Fruit fly (Drosophila melanogaster): ENCODE measurements around the gene Poxm.
A peak's percentile ranks its signal among the peaks of the same experiment; 100 is the strongest.

The Poxm gene

dm6 chr3R:8333768-8334470, at the start of gene Poxm (continued):
- peak; percentile 86 for TF ChIP-seq ind (GFP tag; optimal IDR thresholded peaks at IDR 0.05)
- peak; percentile 77 for TF ChIP-seq kah (GFP tag; optimal IDR thresholded peaks at IDR 0.05)
- no peak for TF ChIP-seq CrebB (tag; optimal IDR thresholded peaks at IDR 0.05)
- peak; percentile 66 for TF ChIP-seq CG11696 (GFP tag; IDR thresholded peaks at IDR 0.05)
- TF ChIP-seq z (GFP tag; IDR thresholded peaks at IDR 0.05), result peak; percentile 7; the same call in 1 of the 3 replicates
- TF ChIP-seq sd (tag; optimal IDR thresholded peaks at IDR 0.05), result peak; percentile 82
- TF ChIP-seq CG7987 (GFP tag; optimal IDR thresholded peaks at IDR 0.05), result peak; percentile 55
- TF ChIP-seq YL-1 (GFP tag; optimal IDR thresholded peaks at IDR 0.05), result peak; percentile 21
- peak; percentile 18 for TF ChIP-seq CG34376 (GFP tag; optimal IDR thresholded peaks at IDR 0.05)
- TF ChIP-seq B-H2 (GFP tag; optimal IDR thresholded peaks at IDR 0.05), result peak; percentile 39
- no peak for TF ChIP-seq da (GFP tag; optimal IDR thresholded peaks at IDR 0.05)
- peak; percentile 75 for TF ChIP-seq CG8281 (tag; optimal IDR thresholded peaks at IDR 0.05)
- peak; percentile 91 for TF ChIP-seq dmrt11E (tag; optimal IDR thresholded peaks at IDR 0.05)
- peak; percentile 46 for TF ChIP-seq hth (optimal IDR thresholded peaks at IDR 0.05)
- no peak for TF ChIP-seq grn (GFP tag; optimal IDR thresholded peaks at IDR 0.05)
- TF ChIP-seq tin (GFP tag; optimal IDR thresholded peaks at IDR 0.05), result peak; percentile 89
- peak; percentile 87 for TF ChIP-seq Dek (tag; optimal IDR thresholded peaks at IDR 0.05)
- no peak for TF ChIP-seq sna (GFP tag; IDR thresholded peaks at IDR 0.05; ENCODE audit: partially characterized antibody)
- peak; percentile 87 for TF ChIP-seq sug (tag; optimal IDR thresholded peaks at IDR 0.05)
- TF ChIP-seq CG8765 (GFP tag; IDR thresholded peaks at IDR 0.05), result peak; percentile 82
- peak; percentile 82; the same call in 1 of the 2 replicates for TF ChIP-seq CG32767 (GFP tag; IDR thresholded peaks at IDR 0.05)
- TF ChIP-seq wdn (GFP tag; IDR thresholded peaks at IDR 0.05), result peak; percentile 47; the same call in 1 of the 2 replicates
- peak; percentile 84 for TF ChIP-seq CG10462 (GFP tag; optimal IDR thresholded peaks at IDR 0.05)
- peak; percentile 81 for TF ChIP-seq CG18476 (GFP tag; optimal IDR thresholded peaks at IDR 0.05)
- TF ChIP-seq fd64A (GFP tag; optimal IDR thresholded peaks at IDR 0.05), result no peak
- peak; percentile 87 for TF ChIP-seq Blimp-1 (GFP tag; optimal IDR thresholded peaks at IDR 0.05)
- TF ChIP-seq CG6813 (GFP tag; optimal IDR thresholded peaks at IDR 0.05), result peak; percentile 74
- peak; percentile 85 for TF ChIP-seq CG3407 (GFP tag; optimal IDR thresholded peaks at IDR 0.05)
- no peak for TF ChIP-seq Dll (GFP tag; IDR thresholded peaks at IDR 0.05; ENCODE audit: partially characterized antibody)
- TF ChIP-seq Sox100B (GFP tag; optimal IDR thresholded peaks at IDR 0.05), result peak; percentile 96
- TF ChIP-seq chn (GFP tag; optimal IDR thresholded peaks at IDR 0.05), result peak; percentile 77
- TF ChIP-seq B-H1 (GFP tag; IDR thresholded peaks at IDR 0.05), result peak; percentile 81; the same call in 2 of the 3 replicates
- TF ChIP-seq schlank (tag; optimal IDR thresholded peaks at IDR 0.05), result no peak
- peak; percentile 32 for TF ChIP-seq Sry-β (GFP tag; optimal IDR thresholded peaks at IDR 0.05)
- peak; percentile 41 for TF ChIP-seq HLH54F (GFP tag; optimal IDR thresholded peaks at IDR 0.05)
- TF ChIP-seq pnt (GFP tag; optimal IDR thresholded peaks at IDR 0.05), result peak; percentile 80
- peak; percentile 32 for TF ChIP-seq CG8089 (GFP tag; optimal IDR thresholded peaks at IDR 0.05)
- no peak for TF ChIP-seq CG7745 (tag; optimal IDR thresholded peaks at IDR 0.05)
- no peak for TF ChIP-seq Fer1 (GFP tag; optimal IDR thresholded peaks at IDR 0.05)
- TF ChIP-seq oc (tag; optimal IDR thresholded peaks at IDR 0.05), result peak; percentile 78
- no peak for TF ChIP-seq cad (GFP tag; optimal IDR thresholded peaks at IDR 0.05)
- TF ChIP-seq CG4617 (GFP tag; optimal IDR thresholded peaks at IDR 0.05; ENCODE audit: borderline replicate concordance), result peak; percentile 63
- TF ChIP-seq ab (GFP tag; optimal IDR thresholded peaks at IDR 0.05), result no peak
- TF ChIP-seq phol (tag; optimal IDR thresholded peaks at IDR 0.05), result peak; percentile 97
- TF ChIP-seq CG10267 (tag; optimal IDR thresholded peaks at IDR 0.05), result peak; percentile 86
- no peak for TF ChIP-seq Elba2 (GFP tag; optimal IDR thresholded peaks at IDR 0.05)
- TF ChIP-seq CG17802 (tag; optimal IDR thresholded peaks at IDR 0.05), result peak; percentile 64
- peak; percentile 79 for TF ChIP-seq CG18599 (GFP tag; optimal IDR thresholded peaks at IDR 0.05)
- peak; percentile 19 for TF ChIP-seq Dip3 (GFP tag; optimal IDR thresholded peaks at IDR 0.05)
